Worm (Caenorhabditis elegans) whole organism, young adult: Measurements from ENCODE around the gene srsx-10.

Source experiments
- B0035.1 ChIP-seq: sonication (generic microtip); optimal IDR thresholded peaks from 2 replicates; lab custom pipeline; 2016; ENCODE audit warnings: missing genetic modification characterization, mild to moderate bottlenecking, missing compliant biosample characterization, missing genotype, missing genetic modification reagents
- F22D6.2 ChIP-seq: sonication (generic microtip); optimal IDR thresholded peaks from 2 replicates; lab custom pipeline; 2016; ENCODE audit warnings: mild to moderate bottlenecking, missing genetic modification characterization, missing compliant biosample characterization
- F55B11.4 ChIP-seq: sonication (generic microtip); optimal IDR thresholded peaks from 2 replicates; lab custom pipeline; 2016; ENCODE audit warnings: missing compliant biosample characterization, missing genetic modification characterization, borderline replicate concordance; ENCODE audit not compliant: insufficient read depth
- F57C9.4 ChIP-seq: sonication (generic microtip); optimal IDR thresholded peaks from 2 replicates; lab custom pipeline; 2017; ENCODE audit warnings: mild to moderate bottlenecking, missing genetic modification characterization, missing compliant biosample characterization
- Y79H2A.3 ChIP-seq: fragments of 200-800 bp; sonication (Bioruptor generic); conservative IDR thresholded peaks from 2 replicates; pipeline ENCODE4 v1.3.6; 2022; ENCODE audit warnings: missing genetic modification reagents, missing genetic modification characterization, missing compliant biosample characterization
- ZK185.1 ChIP-seq: sonication (generic microtip); optimal IDR thresholded peaks from 2 replicates; lab custom pipeline; 2016; ENCODE audit warnings: mild to moderate bottlenecking, missing genetic modification characterization, missing compliant biosample characterization; ENCODE audit not compliant: poor library complexity, severe bottlenecking
- aptf-2 ChIP-seq: fragments of 200-800 bp; sonication (Bioruptor generic); conservative IDR thresholded peaks from 2 replicates; pipeline ENCODE4 v1.3.6; 2022; ENCODE audit warnings: missing genetic modification reagents, missing genetic modification characterization, missing compliant biosample characterization
- attf-6 ChIP-seq: fragments of 200-800 bp; sonication (Bioruptor generic); IDR thresholded peaks from 2 replicates; pipeline ENCODE4 v1.3.6; 2022; ENCODE audit warnings: missing genetic modification reagents, missing genetic modification characterization, missing compliant biosample characterization
- chd-7 ChIP-seq: sonication (generic microtip); optimal IDR thresholded peaks from 2 replicates; lab custom pipeline; 2016; ENCODE audit warnings: mild to moderate bottlenecking, missing genetic modification characterization, moderate library complexity, missing compliant biosample characterization
- die-1 ChIP-seq: sonication (generic microtip); optimal IDR thresholded peaks from 2 replicates; lab custom pipeline; 2016; ENCODE audit warnings: missing genotype, mild to moderate bottlenecking, missing genetic modification characterization, missing compliant biosample characterization
- dox-1 ChIP-seq: fragments of 200-800 bp; sonication (Bioruptor generic); IDR thresholded peaks from 2 replicates; pipeline ENCODE4 v1.3.6; 2022; ENCODE audit warnings: missing genetic modification reagents, missing genetic modification characterization, missing compliant biosample characterization
- dpl-1 ChIP-seq: fragments of 150-350 bp; optimal IDR thresholded peaks from 2 replicates; lab custom pipeline; 2014; ENCODE audit warnings: missing biosample characterization, missing genetic modification reagents, missing genetic modification characterization
- egrh-3 ChIP-seq: fragments of 200-800 bp; sonication (Bioruptor generic); IDR thresholded peaks from 2 replicates; pipeline ENCODE4 v1.3.6; 2022; ENCODE audit warnings: missing genetic modification reagents, missing genetic modification characterization, missing compliant biosample characterization
- hlh-26 ChIP-seq: fragments of 200-800 bp; sonication (Bioruptor generic); conservative IDR thresholded peaks from 2 replicates; pipeline ENCODE4 v1.3.6; 2022; ENCODE audit warnings: missing genetic modification reagents, missing genetic modification characterization, missing compliant biosample characterization
- hmg-20 ChIP-seq: fragments of 200-800 bp; sonication (Bioruptor generic); IDR thresholded peaks from 2 replicates; pipeline ENCODE4 v1.3.6; 2022; ENCODE audit warnings: missing genetic modification reagents, missing genetic modification characterization, missing compliant biosample characterization
- lin-26 ChIP-seq: fragments of 200-800 bp; sonication (Bioruptor generic); IDR thresholded peaks from 2 replicates; pipeline ENCODE4 v1.3.6; 2022; ENCODE audit warnings: missing genetic modification reagents, missing genetic modification characterization, missing compliant biosample characterization
- lin-40 ChIP-seq: sonication (generic microtip); optimal IDR thresholded peaks from 2 replicates; lab custom pipeline; 2016; ENCODE audit warnings: missing genetic modification characterization, mild to moderate bottlenecking, missing compliant biosample characterization, missing genotype, missing genetic modification reagents
- lsy-27 ChIP-seq: sonication (generic microtip); optimal IDR thresholded peaks from 2 replicates; lab custom pipeline; 2017; ENCODE audit warnings: missing genetic modification characterization, mild to moderate bottlenecking, missing compliant biosample characterization, antibody characterized with exemption, missing genotype, borderline replicate concordance; ENCODE audit not compliant: insufficient read depth
- pha-4 ChIP-seq: fragments of 150-350 bp; sonication (generic microtip); optimal IDR thresholded peaks from 2 replicates; lab custom pipeline; 2014; ENCODE audit warnings: missing biosample characterization, missing genetic modification reagents, missing genetic modification characterization
- rcor-1 ChIP-seq: fragments of 200-800 bp; sonication (Bioruptor generic); IDR thresholded peaks from 2 replicates; pipeline ENCODE4 v1.3.6; 2022; ENCODE audit warnings: missing genetic modification reagents, missing genetic modification characterization, missing compliant biosample characterization
- rpc-1 ChIP-seq, 2 experiments: fragments of 150-350 bp in 1 of 2; sonication (generic microtip) in 1 of 2; optimal IDR thresholded peaks; 2 replicates each; lab custom pipeline; 2014 to 2018; ENCODE audit warnings: missing biosample characterization in 1 of 2, missing genetic modification characterization in 1 of 2, missing genetic modification reagents in 1 of 2, missing genotype in 1 of 2
- somi-1 ChIP-seq: fragments of 200-800 bp; sonication (Bioruptor generic); optimal IDR thresholded peaks from 2 replicates; lab custom pipeline; 2018; ENCODE audit warnings: mild to moderate bottlenecking, missing genetic modification characterization, missing compliant biosample characterization
- ztf-3 ChIP-seq: fragments of 200-800 bp; sonication (Bioruptor generic); optimal IDR thresholded peaks from 2 replicates; lab custom pipeline; 2018; ENCODE audit warnings: mild to moderate bottlenecking, missing genetic modification characterization, missing compliant biosample characterization

srsx-10 gene

DNA sequence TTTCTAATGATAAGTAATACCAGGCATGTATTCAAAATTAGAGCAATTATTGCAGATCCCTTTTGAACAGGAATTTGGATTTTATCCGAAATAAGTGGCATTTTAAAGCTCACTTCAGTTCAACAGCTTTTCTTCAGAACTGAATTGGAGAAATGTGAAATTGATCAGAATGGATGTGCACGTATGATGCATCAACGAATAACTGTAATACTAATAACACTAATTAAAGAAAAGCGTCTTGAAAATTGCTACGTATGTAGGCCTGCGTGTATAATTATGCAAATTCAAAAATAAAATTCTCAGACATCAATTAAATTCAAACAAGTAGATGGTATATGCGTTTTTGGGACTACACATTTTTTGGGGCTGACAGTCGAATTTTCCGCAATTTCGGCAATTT is 44.7 kb downstream of the srsx-10 start, which contains the start of gene str-205:
TSS of gene str-205 (minus strand) at position 101 of the 400 bp plus-strand sequence.
- TF ChIP-seq lin-26 (GFP tag; lab: Robert Waterston, UW) (no peak), attf-6 (GFP tag; lab: Robert Waterston, UW) (no peak), dpl-1 (no peak), rcor-1 (GFP tag; lab: Robert Waterston, UW) (no peak), hlh-26 (GFP tag; lab: Robert Waterston, UW) (no peak), pha-4 (tag; lab: Kevin White, UChicago) (no peak), lsy-27 (tag; lab: Kevin White, UChicago) (no peak)

DNA sequence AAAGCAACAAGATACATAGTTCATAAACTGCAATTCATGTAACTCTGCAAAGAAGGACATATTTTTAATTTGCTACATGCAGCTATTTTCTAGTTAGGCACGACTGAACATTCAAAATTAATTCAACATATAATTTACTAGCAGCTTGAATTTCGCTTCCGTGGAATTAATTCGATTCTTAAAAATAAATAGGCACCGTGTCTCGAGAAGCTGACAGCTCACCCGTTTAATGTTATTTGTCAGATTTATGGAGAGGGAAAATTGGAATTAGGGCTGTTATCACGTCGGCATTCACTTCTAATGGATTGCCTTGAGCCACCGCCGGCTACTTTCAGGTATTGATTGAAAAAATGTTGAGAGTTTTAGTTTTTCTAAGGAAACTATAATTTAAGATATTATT is 48.2 kb downstream of the srsx-10 start, which contains the start of gene srh-21:
TSS of gene srh-21 (plus strand) at position 301 of the 400 bp plus-strand sequence.
- TF ChIP-seq pha-4 (tag; lab: Kevin White, UChicago) (no peak), hmg-20 (GFP tag; lab: Robert Waterston, UW) (no peak), hlh-26 (GFP tag; lab: Robert Waterston, UW) (no peak), F57C9.4 (tag; lab: Kevin White, UChicago) (no peak), rpc-1 (optimal IDR thresholded peaks at IDR 0.05; lab: Kevin White, UChicago) (no peak), rpc-1 (tag; optimal IDR thresholded peaks at IDR 0.05; lab: Kevin White, UChicago) (no peak), lin-40 (tag; lab: Kevin White, UChicago) (no peak), chd-7 (tag; lab: Kevin White, UChicago) (no peak), dox-1 (GFP tag; lab: Robert Waterston, UW) (no peak), dpl-1 (no peak), B0035.1 (no peak), F55B11.4 (tag; lab: Kevin White, UChicago) (no peak), F22D6.2 (no peak), ZK185.1 (no peak), egrh-3 (GFP tag; lab: Robert Waterston, UW) (no peak)
- TF ChIP-seq, all 124 proteins: peak for 0

DNA sequence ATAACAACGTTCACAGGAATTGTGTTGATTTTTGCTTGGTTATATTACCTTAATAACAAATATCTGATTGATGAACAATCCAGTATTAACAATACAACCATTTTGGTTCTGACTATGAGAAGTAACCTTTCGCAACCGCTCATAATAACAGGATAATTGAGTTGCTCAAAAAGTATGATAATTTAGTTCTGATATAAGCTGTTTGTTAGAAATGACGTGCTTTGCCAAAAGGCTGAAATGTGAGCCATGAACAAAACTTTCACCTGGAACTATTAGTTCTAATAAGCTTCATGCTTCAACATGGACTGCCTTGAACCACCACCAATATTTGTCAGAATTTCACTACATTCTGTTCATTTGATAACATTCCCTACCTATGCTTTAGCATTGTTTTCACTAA is 50.0 kb downstream of the srsx-10 start, which contains the start of gene srh-20:
TSS of gene srh-20 (plus strand) at position 301 of the 400 bp plus-strand sequence.
- TF ChIP-seq aptf-2 (GFP tag; lab: Robert Waterston, UW) (no peak), die-1 (tag; lab: Kevin White, UChicago) (no peak), somi-1 (GFP tag; lab: Kevin White, UChicago) (no peak), Y79H2A.3 (no peak), ztf-3 (no peak)
